Fruit fly (Drosophila melanogaster) S2 (cell line): Measurements from ENCODE around the gene CG14297.

Source experiments
- CG8478 ChIP-seq: fragments of >200 bp; optimal IDR thresholded peaks from 2 replicates; lab custom pipeline; 2018
- CTCF ChIP-seq, 2 experiments: fragments of >200 bp; optimal IDR thresholded peaks; 2 replicates each; lab custom pipeline; 2018

The CG14297 gene

DNA sequence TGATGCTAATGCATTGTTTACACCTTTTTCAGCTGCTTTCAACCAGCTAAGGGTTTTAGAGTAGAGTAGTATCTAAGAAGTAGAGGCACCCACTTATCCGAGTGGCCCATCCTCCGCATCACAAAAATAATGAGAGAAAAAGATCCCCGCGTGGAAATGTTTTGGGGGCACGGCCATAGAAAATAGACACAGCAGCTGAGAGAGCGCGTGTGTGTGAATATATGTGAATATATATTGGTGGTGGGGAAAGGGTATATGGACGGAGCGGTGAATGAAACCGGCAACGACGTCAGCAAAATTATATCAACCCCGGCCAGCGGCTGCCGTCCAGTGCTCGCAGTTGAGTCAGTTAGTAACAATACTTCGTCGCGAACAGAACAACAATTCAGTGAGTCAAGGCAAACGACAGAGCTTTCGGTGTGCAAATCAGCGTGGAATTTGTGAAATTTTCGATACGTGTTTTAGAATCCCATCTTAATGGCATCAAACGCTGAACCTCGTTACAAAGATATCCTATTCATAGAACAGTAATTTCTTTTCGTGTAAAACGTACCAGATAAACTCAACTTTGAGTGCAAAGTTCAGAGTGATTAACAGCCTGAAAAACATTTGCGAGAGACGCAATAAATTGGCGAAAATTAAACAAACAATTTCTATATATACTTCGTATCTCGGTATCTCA, 16.8 kb downstream of the CG14297 start, which contains the start of gene Xrp1:
Xrp1 (plus strand) TSS at position 375 of the 682 bp plus-strand sequence.
- no peak for TF ChIP-seq CTCF (optimal IDR thresholded peaks at IDR 0.05; lab: Kevin White, UChicago)
- TF ChIP-seq CG8478 (lab: Kevin White, UChicago): no peak

DNA sequence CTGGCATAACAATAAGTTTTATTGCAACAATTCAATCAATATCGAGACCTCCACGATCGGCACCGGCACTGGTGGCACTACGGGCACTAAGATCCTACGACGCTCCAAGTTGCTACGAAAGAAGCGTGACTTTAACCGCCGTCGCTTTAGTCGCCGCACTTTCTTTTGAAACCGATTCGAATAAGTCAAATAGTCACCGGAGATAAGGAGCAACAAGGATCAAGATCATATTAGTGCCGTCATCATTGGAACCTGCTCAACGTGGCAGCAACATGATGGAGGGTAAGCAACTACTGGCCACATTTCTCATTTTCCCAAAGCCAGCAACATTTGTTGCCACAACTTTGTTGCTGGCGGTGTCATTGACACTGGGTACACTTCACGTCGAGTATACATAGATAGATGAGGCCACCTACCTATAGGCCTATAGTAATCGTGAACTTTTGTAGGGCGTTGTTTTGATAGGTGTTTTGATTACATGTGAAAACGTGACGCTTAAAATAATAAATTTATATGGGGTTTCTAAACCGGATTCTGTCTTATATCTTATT, 17.8 kb downstream of the CG14297 start:
- TF ChIP-seq CTCF (optimal IDR thresholded peaks at IDR 0.05; lab: Kevin White, UChicago): no peak
- no peak for TF ChIP-seq CG8478 (lab: Kevin White, UChicago)

DNA sequence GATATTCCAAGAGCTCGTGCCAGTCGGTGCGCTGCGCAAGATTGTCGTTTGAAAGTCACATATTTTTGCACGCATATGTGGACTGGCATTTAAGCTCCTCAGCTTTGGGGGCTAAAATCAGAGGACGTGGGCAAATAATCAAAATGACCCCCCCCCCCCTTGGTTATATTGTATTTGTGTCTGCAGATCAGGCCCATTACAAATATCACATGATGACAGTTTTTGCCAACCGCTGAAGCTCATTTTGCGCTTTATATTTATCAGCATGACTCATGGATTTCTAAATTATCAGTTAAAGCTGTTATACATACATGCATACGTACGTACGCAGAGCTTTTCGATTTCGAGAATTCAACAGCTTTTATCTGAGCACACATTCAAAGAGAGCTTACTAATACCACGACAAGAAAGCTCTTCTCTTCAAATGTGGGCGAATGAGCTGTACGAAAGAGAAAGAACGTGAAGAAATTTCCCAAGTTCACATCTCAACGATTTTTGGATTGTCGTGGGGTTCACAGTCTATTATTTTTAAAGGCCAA, 18.9 kb downstream of the CG14297 start:
- no peak for TF ChIP-seq CTCF (optimal IDR thresholded peaks at IDR 0.05; lab: Kevin White, UChicago)
- TF ChIP-seq CG8478 (lab: Kevin White, UChicago): no peak

DNA sequence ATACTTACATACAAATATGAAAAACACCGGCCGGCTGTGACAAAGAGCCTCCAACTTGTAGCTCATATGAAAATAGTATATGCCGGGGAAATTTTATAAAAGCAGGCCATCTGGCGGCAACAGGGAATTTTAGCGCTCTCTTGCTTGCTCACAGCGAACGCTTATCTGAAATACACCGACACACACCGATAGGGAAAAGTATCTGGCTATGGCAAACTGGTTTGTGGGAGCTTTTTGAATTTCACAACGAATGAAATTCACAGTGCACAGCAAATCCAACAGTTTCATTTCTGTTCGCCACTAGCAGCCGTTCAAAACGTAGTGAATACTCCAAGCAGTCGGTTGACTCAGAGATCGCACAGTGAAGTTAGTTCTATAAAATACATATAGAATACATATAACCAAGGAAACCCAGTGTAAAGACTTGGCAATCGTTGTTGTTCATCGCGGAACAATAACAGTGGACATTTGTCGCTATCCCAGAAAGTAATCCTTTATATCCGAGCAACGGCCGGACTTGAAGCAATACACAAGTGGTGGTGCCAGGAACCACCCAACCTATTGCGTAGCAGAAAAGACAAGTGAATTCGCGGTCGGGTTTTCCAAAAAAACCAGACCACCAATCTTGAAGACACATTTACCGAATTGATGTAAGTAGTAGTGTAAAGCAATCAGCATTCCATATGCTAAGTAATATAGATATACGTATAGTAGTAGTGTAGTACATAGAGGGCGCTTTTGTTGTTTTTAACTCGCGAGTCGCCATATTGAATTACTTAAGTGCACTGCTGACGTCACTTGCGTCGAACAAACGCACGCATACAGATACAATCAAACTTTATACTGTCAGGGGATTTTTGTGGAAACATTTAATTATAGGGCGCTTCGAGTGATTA, 20.3 kb downstream of the CG14297 start:
- TF ChIP-seq CTCF (optimal IDR thresholded peaks at IDR 0.05; lab: Kevin White, UChicago): peak; percentile 68 to 71
- no peak for TF ChIP-seq CG8478 (lab: Kevin White, UChicago)

DNA sequence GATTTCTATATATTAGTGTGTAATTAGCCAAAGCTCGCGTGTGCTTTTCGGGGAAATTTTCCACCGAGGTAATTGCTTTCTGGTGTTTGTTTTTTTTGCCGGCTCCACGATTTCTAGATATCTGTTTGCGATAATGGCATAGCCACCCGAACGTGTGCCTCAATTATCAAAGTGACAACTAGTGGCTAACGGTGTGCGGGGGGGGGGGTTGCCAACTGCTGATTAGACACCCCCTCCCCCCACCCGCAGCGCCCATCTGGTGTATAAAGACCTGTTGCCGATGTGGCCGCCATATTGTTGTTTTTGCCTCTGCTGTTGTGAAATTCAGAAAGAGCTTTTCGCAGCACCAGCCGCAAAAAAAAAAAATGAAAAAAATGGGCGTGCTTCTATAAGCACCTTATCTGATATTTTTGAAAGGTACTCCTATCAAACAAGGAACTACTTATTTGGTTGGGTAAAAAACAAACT, 21.0 kb downstream of the CG14297 start:
- TF ChIP-seq CG8478 (lab: Kevin White, UChicago) (no peak), CTCF (optimal IDR thresholded peaks at IDR 0.05; lab: Kevin White, UChicago) (no peak)

DNA sequence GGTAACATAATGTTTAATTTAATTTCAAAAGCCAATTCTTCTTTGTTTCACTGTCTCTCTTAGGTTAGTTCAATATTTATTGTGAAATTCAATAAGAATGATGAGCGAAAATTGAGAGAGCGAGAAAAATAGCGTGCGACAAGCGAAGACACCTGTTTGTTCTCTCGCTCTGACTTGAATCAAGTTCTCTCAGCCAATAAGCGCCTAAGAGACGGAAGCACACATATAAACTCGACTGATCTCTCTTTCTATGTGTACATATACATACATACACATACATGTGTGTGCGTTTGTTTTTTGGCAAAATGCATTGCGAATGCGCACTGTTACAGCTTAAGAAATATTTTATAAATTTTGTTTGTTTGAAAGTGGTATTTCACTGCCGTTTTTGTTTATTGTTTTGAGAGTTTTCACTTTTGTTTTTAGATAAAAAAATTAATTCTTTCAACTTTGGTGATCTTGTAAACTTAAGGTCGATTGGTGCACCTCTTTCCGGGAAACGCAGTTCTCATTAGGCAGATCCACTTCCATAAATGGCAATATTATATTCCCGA, 25.4 kb downstream of the CG14297 start:
- TF ChIP-seq CG8478 (lab: Kevin White, UChicago) (no peak), CTCF (optimal IDR thresholded peaks at IDR 0.05; lab: Kevin White, UChicago) (no peak)

DNA sequence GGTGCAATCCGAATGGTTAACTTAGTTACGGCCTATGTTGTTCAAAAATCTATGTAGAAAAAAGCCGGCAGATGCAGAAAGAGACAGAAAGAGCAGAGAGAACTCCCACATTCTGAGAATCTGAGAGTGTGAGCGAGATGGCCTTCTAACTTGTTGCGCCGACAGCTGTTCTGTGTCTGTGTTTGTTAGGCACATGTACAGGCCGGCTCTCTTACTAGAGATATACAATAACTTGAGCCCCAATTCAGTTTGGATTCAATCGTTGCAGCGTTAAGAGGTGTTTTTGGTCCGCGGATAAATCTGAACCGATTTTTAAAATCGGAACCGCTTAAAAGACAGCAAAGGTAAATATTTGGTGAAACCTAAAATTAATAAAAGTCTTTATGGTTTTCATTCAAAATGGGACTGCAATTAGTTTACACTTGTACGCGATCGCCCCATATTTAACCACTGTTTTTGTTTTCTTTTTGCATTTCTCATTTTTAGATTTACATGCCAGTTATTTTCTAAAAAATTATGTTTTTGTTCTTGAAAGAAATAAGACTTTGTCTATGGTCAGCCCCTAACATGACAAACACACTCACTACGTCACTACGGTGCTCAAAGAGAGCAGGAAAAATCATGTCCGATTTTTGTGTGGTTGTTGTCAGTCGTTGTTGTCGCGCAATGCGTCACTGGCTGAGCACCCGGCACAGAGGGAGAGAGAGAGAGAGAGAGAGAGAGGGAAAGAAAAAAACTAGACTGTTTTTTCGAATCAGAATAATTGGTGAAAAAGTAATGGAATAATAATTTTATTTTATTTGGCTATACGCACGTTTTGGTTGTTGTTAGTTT, 26.1 kb downstream of the CG14297 start:
- TF ChIP-seq CTCF (optimal IDR thresholded peaks at IDR 0.05; lab: Kevin White, UChicago) (no peak), CG8478 (lab: Kevin White, UChicago) (no peak)

DNA sequence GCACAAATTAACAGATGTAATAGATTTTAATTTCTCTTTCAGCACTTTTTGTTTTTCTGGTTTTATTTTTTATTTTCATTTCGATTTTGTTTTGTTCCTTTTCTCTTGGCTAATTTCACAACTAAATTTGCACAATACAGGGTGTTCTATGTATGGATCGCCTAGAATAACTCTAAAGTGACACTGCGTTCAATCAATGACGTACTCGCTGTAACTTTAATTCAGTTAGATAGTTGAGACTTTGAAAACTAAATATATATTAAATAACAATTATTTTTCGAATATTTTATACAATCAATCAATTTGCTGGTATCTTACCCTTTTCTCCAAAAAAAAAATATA, 26.7 kb downstream of the CG14297 start:
- TF ChIP-seq CG8478 (lab: Kevin White, UChicago) (no peak), CTCF (optimal IDR thresholded peaks at IDR 0.05; lab: Kevin White, UChicago) (no peak)

DNA sequence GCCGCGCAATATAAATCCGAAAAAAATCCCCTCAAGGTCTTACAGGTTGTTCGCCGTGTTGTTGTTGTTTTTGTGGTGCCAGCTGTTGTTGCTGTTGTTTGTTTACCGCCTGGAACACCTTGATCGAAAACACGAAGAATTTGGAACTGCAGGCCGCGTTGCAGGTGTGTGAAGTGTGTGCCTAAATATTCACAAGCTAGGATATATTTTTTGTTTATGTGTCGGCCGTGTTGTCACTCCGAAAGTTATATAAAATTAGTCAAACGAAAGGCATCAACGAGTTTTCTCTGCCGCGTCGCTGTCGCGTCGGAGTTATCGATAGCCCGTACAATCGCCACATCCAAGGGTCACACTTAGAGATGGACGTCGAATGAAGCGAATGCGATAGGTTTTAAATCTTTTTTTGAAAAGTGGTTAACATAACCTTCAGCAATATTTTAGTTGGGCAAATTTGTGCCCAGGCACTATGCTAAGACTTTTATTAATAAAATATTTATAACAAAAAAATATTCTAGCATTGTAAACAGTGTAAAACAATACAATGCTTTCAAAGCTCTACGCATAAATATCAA, 30.5 kb downstream of the CG14297 start, which contains the start of gene Mpc1:
Mpc1 (minus strand) TSS at position 314 of the 572 bp plus-strand sequence.
- TF ChIP-seq CTCF (optimal IDR thresholded peaks at IDR 0.05; lab: Kevin White, UChicago) (no peak), CG8478 (lab: Kevin White, UChicago) (no peak)

DNA sequence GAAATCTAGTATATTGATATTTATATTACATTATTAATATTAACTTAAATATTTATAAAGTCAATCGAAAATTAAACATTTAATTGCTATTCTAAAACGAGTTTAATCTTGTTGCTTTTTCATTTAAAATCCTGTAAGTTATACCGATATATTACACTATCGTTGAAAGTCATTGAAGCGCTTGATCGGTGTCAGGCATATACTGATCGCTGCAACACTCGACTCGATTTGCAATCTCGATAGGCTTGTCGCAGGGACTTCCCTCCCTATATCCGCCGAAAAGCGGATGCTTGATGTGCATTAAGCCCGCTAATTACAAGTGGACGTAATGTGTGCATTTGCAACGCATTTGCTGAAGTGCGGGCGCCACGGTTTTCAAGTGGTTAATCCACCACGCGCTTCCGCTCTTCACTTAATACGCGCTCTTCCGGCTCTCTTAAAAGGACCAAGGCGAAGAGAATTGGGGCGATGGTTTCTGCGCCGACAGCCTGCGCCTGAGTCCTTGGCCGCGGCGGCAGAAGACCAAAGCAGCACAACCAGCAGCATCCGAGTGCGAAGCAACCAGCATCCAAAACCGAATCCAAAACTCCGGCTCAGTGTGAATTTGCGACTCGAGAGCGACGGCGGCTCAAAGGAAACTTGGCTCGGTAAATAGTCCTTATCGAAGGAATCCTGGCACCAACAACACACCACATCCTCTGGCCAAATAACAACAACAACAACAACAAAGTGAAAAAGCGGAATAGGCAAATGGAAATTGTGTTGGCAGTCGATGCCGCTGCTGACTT, 31.2 kb downstream of the CG14297 start, which contains the start of gene CG42613:
CG42613 (plus strand) TSS at position 279 of the 788 bp plus-strand sequence.
- peak in 1 of 2 experiments; percentile 12 for TF ChIP-seq CTCF (optimal IDR thresholded peaks at IDR 0.05; lab: Kevin White, UChicago)
- no peak for TF ChIP-seq CG8478 (lab: Kevin White, UChicago)

DNA sequence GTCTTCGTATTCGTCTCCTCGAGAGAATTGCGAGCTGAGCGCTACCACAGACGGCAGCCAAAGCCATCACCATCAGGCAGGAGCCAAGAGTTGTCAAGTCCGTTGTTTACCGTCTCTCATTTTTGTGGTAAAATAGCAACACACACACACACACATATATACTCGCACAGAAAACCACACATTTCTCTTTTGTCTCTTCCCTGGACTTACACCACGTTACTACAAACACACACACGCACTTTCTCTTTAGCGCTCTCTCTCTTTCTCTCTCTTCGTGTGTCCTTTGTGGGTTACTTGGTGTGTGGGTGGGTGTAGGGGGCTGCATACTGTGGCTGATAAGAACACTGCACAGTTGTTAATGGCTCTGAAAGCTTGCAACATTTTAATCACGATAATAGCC, 33.8 kb downstream of the CG14297 start:
- TF ChIP-seq CG8478 (lab: Kevin White, UChicago) (no peak), CTCF (optimal IDR thresholded peaks at IDR 0.05; lab: Kevin White, UChicago) (no peak)

DNA sequence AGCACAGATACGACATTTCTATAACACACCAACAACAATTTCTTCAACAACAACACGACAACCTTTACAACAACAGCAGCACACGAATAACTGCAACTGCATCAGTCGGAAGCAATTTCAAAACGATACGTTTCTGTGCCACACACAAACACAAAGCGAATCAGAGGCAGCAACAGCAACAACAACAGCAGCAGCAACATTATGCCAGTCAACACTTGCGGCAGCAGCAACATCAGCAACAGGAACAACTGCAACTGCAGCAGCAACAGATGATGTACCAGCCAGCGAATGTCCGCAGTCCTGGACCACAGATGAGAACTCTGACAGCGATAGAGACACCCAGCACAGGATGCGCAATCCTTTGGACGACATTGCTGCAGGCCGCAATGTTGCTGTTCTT, 49.4 kb downstream of the CG14297 start:
- TF ChIP-seq CTCF (optimal IDR thresholded peaks at IDR 0.05; lab: Kevin White, UChicago) (no peak), CG8478 (lab: Kevin White, UChicago) (no peak)
